Worm (Caenorhabditis elegans): Measurements from ENCODE around the gene R04A9.6.

ce11 chrX:394709-395108, 2.6 kb upstream of the R04A9.6 start, which contains the start of gene R04A9.7:
- TF ChIP-seq lin-39 (tag; optimal IDR thresholded peaks at IDR 0.05) = no peak
- TF ChIP-seq skn-1 (tag; optimal IDR thresholded peaks at IDR 0.05) = no peak
- no peak for TF ChIP-seq egl-5 (tag; optimal IDR thresholded peaks at IDR 0.05)
- no peak for TF ChIP-seq nhr-12 (tag; optimal IDR thresholded peaks at IDR 0.05)
- no peak for TF ChIP-seq fkh-10 (GFP tag; optimal IDR thresholded peaks at IDR 0.05)
- no peak for TF ChIP-seq nhr-28 (tag; optimal IDR thresholded peaks at IDR 0.05)
- no peak for TF ChIP-seq unc-62 (GFP tag; optimal IDR thresholded peaks at IDR 0.05)
- TF ChIP-seq tbx-2 (tag; optimal IDR thresholded peaks at IDR 0.05) = no peak
- TF ChIP-seq eor-1 (tag; optimal IDR thresholded peaks at IDR 0.05) = no peak
- no peak for TF ChIP-seq nhr-11 (tag; optimal IDR thresholded peaks at IDR 0.05)
- no peak for TF ChIP-seq jun-1 (tag; optimal IDR thresholded peaks at IDR 0.05)
